Worm (Caenorhabditis elegans): ENCODE measurements around the gene K11D12.6.

The K11D12.6 gene

ce11 chrV:5032176-5032575 is 2.8 kb downstream of the K11D12.6 start:
- peak; percentile 78 to 86 for TF ChIP-seq mdl-1 (tag; optimal IDR thresholded peaks at IDR 0.05)
- no peak for TF ChIP-seq ceh-62 (tag; optimal IDR thresholded peaks at IDR 0.05)
- TF ChIP-seq nhr-237 (tag; optimal IDR thresholded peaks at IDR 0.05) = no peak
- TF ChIP-seq hlh-11 (tag; optimal IDR thresholded peaks at IDR 0.05) = peak; percentile 65
- TF ChIP-seq mxl-3 (GFP tag; optimal IDR thresholded peaks at IDR 0.05) = peak; percentile 2
- 0 out of 2 replicates have a peak, but pooled peaks have one; percentile 9 for TF ChIP-seq lin-1 (GFP tag; IDR thresholded peaks at IDR 0.05)
- TF ChIP-seq dmd-6 (GFP tag; IDR thresholded peaks at IDR 0.05) = peak; percentile 56
- TF ChIP-seq nhr-102 (tag; optimal IDR thresholded peaks at IDR 0.05) = peak; percentile 42
- TF ChIP-seq D1046.2 (GFP tag; IDR thresholded peaks at IDR 0.05) = no peak
- TF ChIP-seq hlh-30 (tag; optimal IDR thresholded peaks at IDR 0.05; ENCODE audit: insufficient read depth) = peak; percentile 60
- TF ChIP-seq hif-1 (tag; optimal IDR thresholded peaks at IDR 0.05) = peak in 1 of 2 experiments; percentile 43
- no peak for TF ChIP-seq nhr-42 (GFP tag; IDR thresholded peaks at IDR 0.05)
- no peak for TF ChIP-seq nhr-10 (tag; optimal IDR thresholded peaks at IDR 0.05)
- no peak for TF ChIP-seq daf-16 (GFP tag; optimal IDR thresholded peaks at IDR 0.05)
- peak; percentile 84 for TF ChIP-seq daf-16 (tag; optimal IDR thresholded peaks at IDR 0.05)
- TF ChIP-seq T20F7.1 (GFP tag; optimal IDR thresholded peaks at IDR 0.05) = peak; percentile 17
- peak; percentile 34 for TF ChIP-seq dve-1 (tag; optimal IDR thresholded peaks at IDR 0.05; ENCODE audit: insufficient read depth)
- peak; percentile 39 for TF ChIP-seq aha-1 (tag)
- TF ChIP-seq lim-7 (GFP tag; IDR thresholded peaks at IDR 0.05) = no peak
- TF ChIP-seq nhr-28 (tag; optimal IDR thresholded peaks at IDR 0.05) = peak; percentile 21
- peak; percentile 26 for TF ChIP-seq zip-2 (tag; optimal IDR thresholded peaks at IDR 0.05)
- TF ChIP-seq unc-62 (GFP tag; optimal IDR thresholded peaks at IDR 0.05 in 1 of 2) = peak in 1 of 2 experiments; percentile 89
- no peak for TF ChIP-seq unc-62 (tag; optimal IDR thresholded peaks at IDR 0.05)
- peak; percentile 45 for TF ChIP-seq nhr-11 (tag; optimal IDR thresholded peaks at IDR 0.05)
- TF ChIP-seq nhr-48 (tag; optimal IDR thresholded peaks at IDR 0.05) = peak; percentile 14

ce11 chrV:5031764-5032163 is 3.2 kb downstream of the K11D12.6 start:
- no peak for TF ChIP-seq lin-39 (tag; optimal IDR thresholded peaks at IDR 0.05)
- TF ChIP-seq nhr-28 (tag; optimal IDR thresholded peaks at IDR 0.05) = peak; percentile 93
- no peak for TF ChIP-seq arid-1 (GFP tag; conservative IDR thresholded peaks at IDR 0.05)
- no peak for TF ChIP-seq daf-19 (GFP tag; conservative IDR thresholded peaks at IDR 0.05)
- no peak for TF ChIP-seq php-3 (GFP tag; IDR thresholded peaks at IDR 0.05)
- TF ChIP-seq nhr-48 (tag; optimal IDR thresholded peaks at IDR 0.05) = peak; percentile 24
- TF ChIP-seq dmd-6 (GFP tag; IDR thresholded peaks at IDR 0.05) = peak; percentile 12; the same call in 1 of the 2 replicates
- TF ChIP-seq lim-7 (GFP tag; IDR thresholded peaks at IDR 0.05) = no peak
- TF ChIP-seq duxl-1 (tag; optimal IDR thresholded peaks at IDR 0.05; ENCODE audit: poor library complexity) = no peak
- no peak for TF ChIP-seq tra-1 (GFP tag; IDR thresholded peaks at IDR 0.05)
- TF ChIP-seq vab-7 (GFP tag; IDR thresholded peaks at IDR 0.05) = no peak
- TF ChIP-seq Y75B8A.6 (GFP tag; IDR thresholded peaks at IDR 0.05) = no peak
- TF ChIP-seq lin-15B (tag; optimal IDR thresholded peaks at IDR 0.05) = no peak
- TF ChIP-seq lin-13 (GFP tag; optimal IDR thresholded peaks at IDR 0.05) = no peak
- TF ChIP-seq daf-16 (GFP tag; optimal IDR thresholded peaks at IDR 0.05) = no peak
- peak; percentile 3 for TF ChIP-seq daf-16 (tag; optimal IDR thresholded peaks at IDR 0.05)
- TF ChIP-seq lin-1 (GFP tag; IDR thresholded peaks at IDR 0.05) = no peak
- no peak for TF ChIP-seq Y105C5A.15 (GFP tag; IDR thresholded peaks at IDR 0.05)

ce11 chrV:5030715-5031114 is 4.2 kb downstream of the K11D12.6 start, which contains the start of gene swt-7:
Gene swt-7 (minus strand): TSS chrV:5030815.
- TF ChIP-seq mdl-1 (tag; optimal IDR thresholded peaks at IDR 0.05) (no peak), aha-1 (tag) (peak; percentile 7)

- TF ChIP-seq nhr-102 (tag; optimal IDR thresholded peaks at IDR 0.05) (peak; percentile 78), ceh-28 (tag; optimal IDR thresholded peaks at IDR 0.05) (no peak), nhr-77 (tag; optimal IDR thresholded peaks at IDR 0.05) (peak; percentile 76), ceh-82 (tag; optimal IDR thresholded peaks at IDR 0.05) (no peak), mdl-1 (tag; optimal IDR thresholded peaks at IDR 0.05) (peak in 1 of 2 experiments; percentile 46), pqm-1 (tag; optimal IDR thresholded peaks at IDR 0.05) (peak; percentile 89), mxl-3 (GFP tag; optimal IDR thresholded peaks at IDR 0.05) (peak; percentile 23), nhr-48 (tag; optimal IDR thresholded peaks at IDR 0.05) (peak; percentile 14), unc-62 (GFP tag; optimal IDR thresholded peaks at IDR 0.05 in 1 of 2) (no peak), unc-62 (tag; optimal IDR thresholded peaks at IDR 0.05) (no peak), dpl-1 (GFP tag; optimal IDR thresholded peaks at IDR 0.05) (no peak), tra-1 (GFP tag; IDR thresholded peaks at IDR 0.05) (0 out of 2 replicates have a peak, but pooled peaks have one; percentile 23), lin-1 (GFP tag; IDR thresholded peaks at IDR 0.05) (peak; percentile 39; the same call in 1 of the 2 replicates), nhr-25 (tag; optimal IDR thresholded peaks at IDR 0.05; ENCODE audit: borderline replicate concordance, insufficient read depth) (no peak), daf-16 (GFP tag; optimal IDR thresholded peaks at IDR 0.05) (no peak), daf-16 (tag; optimal IDR thresholded peaks at IDR 0.05) (peak; percentile 81), pha-4 (GFP tag; IDR thresholded peaks at IDR 0.05) (no peak), pha-4 (tag; optimal IDR thresholded peaks at IDR 0.05) (no peak), dmd-6 (GFP tag; IDR thresholded peaks at IDR 0.05) (peak; percentile 85), ama-1 (optimal IDR thresholded peaks at IDR 0.05) (no peak), nhr-28 (tag; optimal IDR thresholded peaks at IDR 0.05) (peak; percentile 99)
Measured at ce11 chrV:5030212-5030611, 4.7 kb downstream of the K11D12.6 start.

Data from whole organism, L4 larva.